Comparison of ENCODE assay signal across 3 worm cellular contexts in the genomic region with DNA sequence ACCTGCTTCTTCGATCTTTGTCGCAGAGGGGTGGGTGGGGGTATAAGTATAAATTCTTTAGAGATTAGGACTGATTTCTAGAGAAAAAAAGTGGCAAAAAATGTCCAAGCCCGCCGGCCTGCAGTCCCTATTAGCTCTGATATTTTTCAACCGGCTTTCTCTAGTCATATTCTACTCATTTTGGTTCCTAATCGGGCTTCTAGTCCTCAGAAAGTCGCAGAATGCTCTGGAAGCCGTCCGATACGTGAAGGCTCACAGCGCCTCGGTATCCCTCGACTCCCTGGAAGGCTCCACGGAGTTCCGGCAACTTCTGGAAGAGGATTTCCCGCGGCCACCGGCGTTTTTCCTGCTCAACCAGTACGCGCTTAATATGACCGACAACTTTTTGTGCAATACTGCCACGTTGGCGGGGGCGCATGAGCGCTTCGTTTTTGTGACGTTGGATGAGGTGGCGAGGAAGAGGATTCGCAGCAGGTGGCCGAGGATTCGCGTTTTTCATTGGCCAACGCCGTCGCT.
TF ChIP-seq lines count a peak whose summit lies in the region.

A gene (plus strand): TSS at position 51 of the 516 bp plus-strand sequence.

TF ChIP-seq in whole organism, L4 larva, 104 proteins besides CTCF, POLR2A, EP300 and RAD21:
- TF ChIP-seq nhr-77 (tag; optimal IDR thresholded peaks at IDR 0.05; lab: Kevin White, UChicago) (no peak), set-16 (GFP tag; IDR thresholded peaks at IDR 0.05; lab: Robert Waterston, UW) (peak; percentile 59), mxl-2 (GFP tag; conservative IDR thresholded peaks at IDR 0.05; lab: Robert Waterston, UW) (no peak), F37D6.2 (tag; optimal IDR thresholded peaks at IDR 0.05; lab: Kevin White, UChicago) (no peak), nhr-42 (GFP tag; IDR thresholded peaks at IDR 0.05; lab: Robert Waterston, UW) (0 out of 2 replicates have a peak, but pooled peaks have one; percentile 5), ama-1 (optimal IDR thresholded peaks at IDR 0.05; lab: Kevin White, UChicago) (no peak)

TF ChIP-seq in whole organism, late embryonic, 69 proteins besides CTCF, POLR2A, EP300 and RAD21:
- no peak for TF ChIP-seq ceh-19 (GFP tag; optimal IDR thresholded peaks at IDR 0.05; lab: Kevin White, UChicago)
- no peak for TF ChIP-seq pag-3 (tag; optimal IDR thresholded peaks at IDR 0.05; lab: Kevin White, UChicago; ENCODE audit: borderline replicate concordance)
- peak; percentile 14 for TF ChIP-seq C08G9.2 (tag; optimal IDR thresholded peaks at IDR 0.05; lab: Kevin White, UChicago)
- TF ChIP-seq odd-2 (tag; optimal IDR thresholded peaks at IDR 0.05; lab: Kevin White, UChicago): no peak

TF ChIP-seq in whole organism, young adult, 124 proteins besides CTCF, POLR2A, EP300 and RAD21:
- TF ChIP-seq ZK185.1 (tag; optimal IDR thresholded peaks at IDR 0.05; lab: Kevin White, UChicago; ENCODE audit: poor library complexity, severe bottlenecking) (no peak), zfh-2 (GFP tag; conservative IDR thresholded peaks at IDR 0.05; lab: Robert Waterston, UW) (peak; percentile 61)
